Fruit fly (Drosophila melanogaster) whole organism, prepupa: ENCODE data around the gene CG9130.

Source experiments
- Blimp-1 ChIP-seq: fragments of 200-800 bp; sonication (Bioruptor generic); optimal IDR thresholded peaks from 3 replicates; lab custom pipeline; 2017; ENCODE audit warnings: missing biosample characterization, missing genetic modification characterization, mild to moderate bottlenecking, moderate library complexity, missing genetic modification reagents
- CG10631 ChIP-seq: fragments of 200-800 bp; sonication (Bioruptor generic); optimal IDR thresholded peaks from 2 replicates; lab custom pipeline; 2016; ENCODE audit warnings: missing biosample characterization, missing genetic modification characterization
- CG10669 ChIP-seq: fragments of 200-800 bp; sonication (Bioruptor generic); optimal IDR thresholded peaks from 3 replicates; lab custom pipeline; 2018; ENCODE audit warnings: missing biosample characterization, mild to moderate bottlenecking, missing genetic modification characterization, moderate library complexity
- CG11294 ChIP-seq: fragments of 200-800 bp; sonication (Bioruptor generic); IDR thresholded peaks from 2 replicates; pipeline ENCODE4 v1.3.6; 2022; ENCODE audit warnings: missing biosample characterization, missing genetic modification characterization
- CG11902 ChIP-seq: fragments of 200-800 bp; sonication (Bioruptor generic); optimal IDR thresholded peaks from 3 replicates; lab custom pipeline; 2016; ENCODE audit warnings: missing biosample characterization, missing genetic modification characterization
- CG15336 ChIP-seq: fragments of 200-800 bp; sonication (Bioruptor generic); IDR thresholded peaks from 2 replicates; pipeline ENCODE4 v1.3.6; 2022; ENCODE audit warnings: missing biosample characterization, missing genetic modification characterization
- CG1621 ChIP-seq: fragments of 200-800 bp; sonication (Bioruptor generic); optimal IDR thresholded peaks from 3 replicates; lab custom pipeline; 2018; ENCODE audit warnings: missing biosample characterization, mild to moderate bottlenecking, missing genetic modification characterization
- CG16779 ChIP-seq: fragments of 200-800 bp; sonication (Bioruptor generic); optimal IDR thresholded peaks from 3 replicates; lab custom pipeline; 2017; ENCODE audit warnings: missing biosample characterization, mild to moderate bottlenecking, missing genetic modification characterization
- CG3032 ChIP-seq: fragments of 200-800 bp; optimal IDR thresholded peaks from 2 replicates; lab custom pipeline; 2019; ENCODE audit warnings: missing biosample characterization, mild to moderate bottlenecking, missing genetic modification characterization, moderate library complexity
- CG31627 ChIP-seq: fragments of 200-800 bp; sonication (Bioruptor generic); optimal IDR thresholded peaks from 3 replicates; lab custom pipeline; 2016; ENCODE audit warnings: missing biosample characterization, missing genetic modification characterization
- CG32006 ChIP-seq: fragments of 200-800 bp; sonication (Bioruptor generic); optimal IDR thresholded peaks from 3 replicates; lab custom pipeline; 2017; ENCODE audit warnings: missing biosample characterization, mild to moderate bottlenecking, missing genetic modification characterization
- CG34406 ChIP-seq: fragments of 200-800 bp; sonication (Bioruptor generic); optimal IDR thresholded peaks from 3 replicates; lab custom pipeline; 2016; ENCODE audit warnings: missing biosample characterization, missing genetic modification characterization
- CG3919 ChIP-seq: fragments of 200-800 bp; sonication (Bioruptor generic); optimal IDR thresholded peaks from 3 replicates; lab custom pipeline; 2016; ENCODE audit warnings: missing biosample characterization, missing genetic modification characterization
- CG4318 ChIP-seq: fragments of 200-800 bp; sonication (Bioruptor generic); optimal IDR thresholded peaks from 3 replicates; lab custom pipeline; 2017; ENCODE audit warnings: missing biosample characterization, mild to moderate bottlenecking, missing genetic modification characterization
- CG6163 ChIP-seq: fragments of 200-800 bp; sonication (Bioruptor generic); IDR thresholded peaks from 3 replicates; pipeline ENCODE4 v1.3.6; 2022; ENCODE audit warnings: missing biosample characterization, missing genetic modification characterization
- CG6792 ChIP-seq: fragments of 200-800 bp; sonication (Bioruptor generic); optimal IDR thresholded peaks from 3 replicates; lab custom pipeline; 2016; ENCODE audit warnings: missing biosample characterization, missing genetic modification characterization
- CG6808 ChIP-seq: fragments of 200-800 bp; sonication (Bioruptor generic); optimal IDR thresholded peaks from 3 replicates; lab custom pipeline; 2017; ENCODE audit warnings: missing biosample characterization, missing genetic modification characterization, mild to moderate bottlenecking, moderate library complexity, missing genetic modification reagents
- CG6854 ChIP-seq: fragments of 200-800 bp; sonication (Bioruptor generic); optimal IDR thresholded peaks from 2 replicates; lab custom pipeline; 2017; ENCODE audit warnings: missing biosample characterization, mild to moderate bottlenecking, missing genetic modification characterization
- CG7368 ChIP-seq: fragments of 200-800 bp; sonication (Bioruptor generic); optimal IDR thresholded peaks from 3 replicates; lab custom pipeline; 2016; ENCODE audit warnings: missing biosample characterization, missing genetic modification characterization
- CG8632 ChIP-seq: fragments of 200-800 bp; sonication (Bioruptor generic); optimal IDR thresholded peaks from 3 replicates; lab custom pipeline; 2016; ENCODE audit warnings: missing biosample characterization, missing genetic modification characterization
- CG9139 ChIP-seq: fragments of 200-800 bp; sonication (Bioruptor generic); optimal IDR thresholded peaks from 3 replicates; lab custom pipeline; 2017; ENCODE audit warnings: missing biosample characterization, mild to moderate bottlenecking, missing genetic modification characterization
- Eip75B ChIP-seq: fragments of 200-800 bp; sonication (Bioruptor generic); optimal IDR thresholded peaks from 3 replicates; lab custom pipeline; 2016; ENCODE audit warnings: missing biosample characterization, missing genetic modification characterization
- Ets21C ChIP-seq: fragments of 200-800 bp; sonication (Bioruptor generic); optimal IDR thresholded peaks from 3 replicates; lab custom pipeline; 2016; ENCODE audit warnings: missing biosample characterization, missing genetic modification characterization
- Ets96B ChIP-seq: fragments of 200-800 bp; optimal IDR thresholded peaks from 2 replicates; lab custom pipeline; 2019; ENCODE audit warnings: missing biosample characterization, mild to moderate bottlenecking, missing genetic modification characterization, moderate library complexity
- Gug ChIP-seq: fragments of 200-800 bp; sonication (Bioruptor generic); IDR thresholded peaks from 2 replicates; pipeline ENCODE4 v1.3.6; 2022; ENCODE audit warnings: missing biosample characterization, missing genetic modification characterization
- Hr38 ChIP-seq: sonication (Bioruptor generic); optimal IDR thresholded peaks from 2 replicates; lab custom pipeline; 2016; ENCODE audit warnings: missing biosample characterization, missing genetic modification characterization
- Hr39 ChIP-seq: fragments of 200-800 bp; sonication (Bioruptor generic); optimal IDR thresholded peaks from 2 replicates; lab custom pipeline; 2016; ENCODE audit warnings: missing biosample characterization, missing genetic modification characterization
- Hr4 ChIP-seq: fragments of 200-800 bp; sonication (Bioruptor generic); optimal IDR thresholded peaks from 3 replicates; lab custom pipeline; 2016; ENCODE audit warnings: missing biosample characterization, missing genetic modification characterization
- Lpt ChIP-seq: fragments of 200-800 bp; sonication (Bioruptor generic); optimal IDR thresholded peaks from 3 replicates; lab custom pipeline; 2016; ENCODE audit warnings: missing biosample characterization, missing genetic modification characterization
- Met ChIP-seq: fragments of 200-800 bp; sonication (Bioruptor generic); optimal IDR thresholded peaks from 3 replicates; lab custom pipeline; 2016; ENCODE audit warnings: missing biosample characterization, missing genetic modification characterization
- OdsH ChIP-seq: fragments of 200-800 bp; sonication (Bioruptor generic); optimal IDR thresholded peaks from 3 replicates; lab custom pipeline; 2016; ENCODE audit warnings: missing biosample characterization, missing genetic modification characterization
- Sox102F ChIP-seq: fragments of 200-800 bp; sonication (Bioruptor generic); optimal IDR thresholded peaks from 2 replicates; lab custom pipeline; 2016; ENCODE audit warnings: missing biosample characterization, mild to moderate bottlenecking, missing genetic modification characterization
- Sox15 ChIP-seq: fragments of 200-800 bp; sonication (Bioruptor generic); optimal IDR thresholded peaks from 3 replicates; lab custom pipeline; 2016; ENCODE audit warnings: missing biosample characterization, missing genetic modification characterization
- achi ChIP-seq: fragments of 200-800 bp; sonication (Bioruptor generic); optimal IDR thresholded peaks from 3 replicates; lab custom pipeline; 2016; ENCODE audit warnings: missing biosample characterization, missing genetic modification characterization
- cyc ChIP-seq: fragments of 200-800 bp; sonication (Bioruptor generic); optimal IDR thresholded peaks from 3 replicates; lab custom pipeline; 2016; ENCODE audit warnings: missing biosample characterization, missing genetic modification characterization
- dac ChIP-seq: fragments of 200-800 bp; sonication (Bioruptor generic); optimal IDR thresholded peaks from 2 replicates; lab custom pipeline; 2017; ENCODE audit warnings: missing biosample characterization, mild to moderate bottlenecking, missing genetic modification characterization
- fd59A ChIP-seq: fragments of 200-800 bp; sonication (Bioruptor generic); optimal IDR thresholded peaks from 2 replicates; lab custom pipeline; 2017; ENCODE audit warnings: missing biosample characterization, mild to moderate bottlenecking, missing genetic modification characterization, missing genetic modification reagents
- fd85E ChIP-seq: fragments of 200-800 bp; sonication (Bioruptor generic); optimal IDR thresholded peaks from 3 replicates; lab custom pipeline; 2016; ENCODE audit warnings: missing biosample characterization, missing genetic modification characterization
- fkh ChIP-seq: fragments of 200-800 bp; sonication (Bioruptor generic); optimal IDR thresholded peaks from 3 replicates; lab custom pipeline; 2017; ENCODE audit warnings: missing biosample characterization, mild to moderate bottlenecking, missing genetic modification characterization, moderate library complexity
- salr ChIP-seq, 2 experiments: fragments of 200-800 bp; sonication (Bioruptor generic); optimal IDR thresholded peaks; 3 replicates each; lab custom pipeline; 2016 to 2018; ENCODE audit warnings: missing biosample characterization in 2 of 2, missing genetic modification characterization in 2 of 2, mild to moderate bottlenecking in 1 of 2
- spab ChIP-seq: fragments of 200-800 bp; sonication (Bioruptor generic); optimal IDR thresholded peaks from 2 replicates; lab custom pipeline; 2017; ENCODE audit warnings: missing biosample characterization, mild to moderate bottlenecking, missing genetic modification characterization, missing genetic modification reagents
- ss ChIP-seq, 2 experiments: fragments of 200-800 bp; sonication (Bioruptor generic); optimal IDR thresholded peaks; 2 replicates in 1 of 2; 3 replicates in 1 of 2; lab custom pipeline; 2017 to 2018; ENCODE audit warnings: mild to moderate bottlenecking in 2 of 2, missing biosample characterization in 2 of 2, missing genetic modification characterization in 2 of 2, moderate library complexity in 1 of 2
- svp ChIP-seq: fragments of 200-800 bp; sonication (Bioruptor generic); peaks from one replicate; lab custom pipeline; 2016; ENCODE audit warnings: missing biosample characterization, missing genetic modification characterization
- vri ChIP-seq: fragments of 200-800 bp; sonication (Bioruptor generic); optimal IDR thresholded peaks from 3 replicates; lab custom pipeline; 2016; ENCODE audit warnings: missing biosample characterization, mild to moderate bottlenecking, missing genetic modification characterization

CG9130 gene

dm6 chr3L:1279685-1280084 is 27.9 kb downstream of the CG9130 start (continued):
- TF ChIP-seq Hr38 (GFP tag; lab: Kevin White, UChicago) = no peak
- TF ChIP-seq Hr4 (GFP tag; lab: Kevin White, UChicago) = peak; percentile 52
- no peak for TF ChIP-seq Gug
- TF ChIP-seq Ets21C (GFP tag; lab: Kevin White, UChicago) = no peak
- no peak for TF ChIP-seq CG6854
- no peak for TF ChIP-seq CG11902 (GFP tag; lab: Kevin White, UChicago)
- no peak for TF ChIP-seq CG7368
- no peak for TF ChIP-seq achi
- TF ChIP-seq CG10631 (GFP tag; lab: Kevin White, UChicago) = peak; percentile 21
- peak; percentile 47 for TF ChIP-seq OdsH (GFP tag; lab: Kevin White, UChicago)
- peak; percentile 1 for TF ChIP-seq Met (GFP tag; lab: Kevin White, UChicago)
- peak; percentile 27 for TF ChIP-seq Hr39 (GFP tag; lab: Kevin White, UChicago)
- peak; percentile 8 for TF ChIP-seq CG1621 (tag; lab: Kevin White, UChicago)
- peak; percentile 7 for TF ChIP-seq Sox102F (GFP tag; lab: Kevin White, UChicago)
- TF ChIP-seq fkh (GFP tag; lab: Kevin White, UChicago) = no peak
- TF ChIP-seq CG10669 (GFP tag; lab: Kevin White, UChicago) = no peak
- no peak for TF ChIP-seq CG11294
- no peak for TF ChIP-seq CG3919 (GFP tag; lab: Kevin White, UChicago)
- TF ChIP-seq CG6808 = no peak
- TF ChIP-seq svp = no peak
- TF ChIP-seq CG32006 (GFP tag; lab: Kevin White, UChicago) = peak; percentile 62
- TF ChIP-seq CG9139 (GFP tag; lab: Kevin White, UChicago) = no peak
- TF ChIP-seq fd85E (GFP tag; lab: Kevin White, UChicago) = no peak
- TF ChIP-seq salr (GFP tag; optimal IDR thresholded peaks at IDR 0.05; lab: Kevin White, UChicago) = peak; percentile 15 to 22
- TF ChIP-seq ss (GFP tag; optimal IDR thresholded peaks at IDR 0.05; lab: Kevin White, UChicago) = peak; percentile 3 to 15
- TF ChIP-seq Sox15 (GFP tag; lab: Kevin White, UChicago) = no peak
- no peak for TF ChIP-seq dac (GFP tag; lab: Kevin White, UChicago)
- TF ChIP-seq CG15336 (GFP tag; lab: Robert Waterston, UW) = peak; percentile 62
- no peak for TF ChIP-seq CG16779
- peak; percentile 6 for TF ChIP-seq CG8632
- TF ChIP-seq fd59A = peak; percentile 27
- TF ChIP-seq Eip75B (GFP tag; lab: Kevin White, UChicago) = no peak
- peak; percentile 16 for TF ChIP-seq Lpt (GFP tag; lab: Kevin White, UChicago)
- TF ChIP-seq CG4318 (GFP tag; lab: Kevin White, UChicago) = no peak

- no peak for TF ChIP-seq CG31627 (GFP tag; lab: Kevin White, UChicago)
- TF ChIP-seq ss (GFP tag; optimal IDR thresholded peaks at IDR 0.05; lab: Kevin White, UChicago) = no peak
- TF ChIP-seq cyc = no peak
- no peak for TF ChIP-seq Blimp-1 (GFP tag; lab: Kevin White, UChicago)
- no peak for TF ChIP-seq CG34406 (GFP tag; lab: Kevin White, UChicago)
- TF ChIP-seq CG15336 (GFP tag; lab: Robert Waterston, UW) = no peak
- no peak for TF ChIP-seq CG6163 (GFP tag; lab: Robert Waterston, UW)
- TF ChIP-seq CG3032 (tag; lab: Kevin White, UChicago) = no peak
- TF ChIP-seq fd59A = no peak
- TF ChIP-seq spab = no peak
- TF ChIP-seq CG4318 (GFP tag; lab: Kevin White, UChicago) = no peak
- no peak for TF ChIP-seq vri
- TF ChIP-seq fkh (GFP tag; lab: Kevin White, UChicago) = no peak
- TF ChIP-seq CG1621 (tag; lab: Kevin White, UChicago) = no peak
- TF ChIP-seq CG6792 (GFP tag; lab: Kevin White, UChicago) = no peak
- TF ChIP-seq Ets96B = no peak
- no peak for TF ChIP-seq Hr4 (GFP tag; lab: Kevin White, UChicago)
- TF ChIP-seq, all 60 proteins: peak for 0
Measured at dm6 chr3L:1280890-1281622, 29.2 kb downstream of the CG9130 start.
